Fruit fly (Drosophila melanogaster) S2 (cell line): ENCODE data around the gene Sf3a1.

Experiments
- CG8478 ChIP-seq: fragments of >200 bp; optimal IDR thresholded peaks from 2 replicates; lab custom pipeline; 2018
- CTCF ChIP-seq, 2 experiments: fragments of >200 bp; optimal IDR thresholded peaks; 2 replicates each; lab custom pipeline; 2018

The Sf3a1 gene

dm6 chr3R:16983001-16983400 is 19.2 kb downstream of the Sf3a1 start:
- TF ChIP-seq CTCF (optimal IDR thresholded peaks at IDR 0.05; lab: Kevin White, UChicago) (no peak), CG8478 (lab: Kevin White, UChicago) (no peak)

- TF ChIP-seq CTCF (optimal IDR thresholded peaks at IDR 0.05; lab: Kevin White, UChicago) (no peak), CG8478 (lab: Kevin White, UChicago) (no peak)
Observed at dm6 chr3R:16982108-16982707, 19.9 kb downstream of the Sf3a1 start, which contains the start of gene AhcyL2. Gene AhcyL2 (minus strand): TSS chr3R:16982158.

dm6 chr3R:16980958-16981623 is 21.1 kb downstream of the Sf3a1 start:
- no peak for TF ChIP-seq CTCF (optimal IDR thresholded peaks at IDR 0.05; lab: Kevin White, UChicago)
- no peak for TF ChIP-seq CG8478 (lab: Kevin White, UChicago)

dm6 chr3R:16977745-16978305 is 24.3 kb downstream of the Sf3a1 start, which contains the start of gene Actn3:
Gene Actn3 (minus strand): TSS chr3R:16977795.
- TF ChIP-seq CTCF (optimal IDR thresholded peaks at IDR 0.05; lab: Kevin White, UChicago): peak in 1 of 2 experiments; percentile 63
- no peak for TF ChIP-seq CG8478 (lab: Kevin White, UChicago)

dm6 chr3R:16974904-16975303 is 27.3 kb downstream of the Sf3a1 start, which contains the start of gene VhaM9.7-d:
Gene VhaM9.7-d (plus strand): TSS chr3R:16975204.
- no peak for TF ChIP-seq CTCF (optimal IDR thresholded peaks at IDR 0.05; lab: Kevin White, UChicago)
- TF ChIP-seq CG8478 (lab: Kevin White, UChicago): no peak

dm6 chr3R:16972575-16972974 is 29.6 kb downstream of the Sf3a1 start:
- no peak for TF ChIP-seq CTCF (optimal IDR thresholded peaks at IDR 0.05; lab: Kevin White, UChicago)
- TF ChIP-seq CG8478 (lab: Kevin White, UChicago): no peak

dm6 chr3R:16972136-16972535 is 30.0 kb downstream of the Sf3a1 start, which contains the start of gene Abd-B:
Gene Abd-B (minus strand): TSS chr3R:16972236.
- TF ChIP-seq CTCF (optimal IDR thresholded peaks at IDR 0.05; lab: Kevin White, UChicago): no peak
- no peak for TF ChIP-seq CG8478 (lab: Kevin White, UChicago)

- TF ChIP-seq CTCF (optimal IDR thresholded peaks at IDR 0.05; lab: Kevin White, UChicago) (peak; percentile 99), CG8478 (lab: Kevin White, UChicago) (no peak)
Observed at dm6 chr3R:16969361-16970355, 32.5 kb downstream of the Sf3a1 start.

dm6 chr3R:16962303-16962702 is 39.9 kb downstream of the Sf3a1 start:
- TF ChIP-seq CTCF (optimal IDR thresholded peaks at IDR 0.05; lab: Kevin White, UChicago) (no peak), CG8478 (lab: Kevin White, UChicago) (no peak)

- TF ChIP-seq CG8478 (lab: Kevin White, UChicago) (no peak), CTCF (optimal IDR thresholded peaks at IDR 0.05; lab: Kevin White, UChicago) (peak in 1 of 2 experiments; percentile 10)
Observed at dm6 chr3R:16960219-16960618, 41.9 kb downstream of the Sf3a1 start.

- TF ChIP-seq CTCF (optimal IDR thresholded peaks at IDR 0.05; lab: Kevin White, UChicago) (peak; percentile 96 to 98), CG8478 (lab: Kevin White, UChicago) (no peak)
Observed at dm6 chr3R:16957759-16958536, 44.2 kb downstream of the Sf3a1 start.

dm6 chr3R:16954423-16954822 is 47.7 kb downstream of the Sf3a1 start:
- TF ChIP-seq CTCF (optimal IDR thresholded peaks at IDR 0.05; lab: Kevin White, UChicago): no peak
- no peak for TF ChIP-seq CG8478 (lab: Kevin White, UChicago)

dm6 chr3R:16951374-16951773 is 50.8 kb downstream of the Sf3a1 start:
- no peak for TF ChIP-seq CTCF (optimal IDR thresholded peaks at IDR 0.05; lab: Kevin White, UChicago)
- TF ChIP-seq CG8478 (lab: Kevin White, UChicago): no peak
